Worm (Caenorhabditis elegans) whole organism, early embryonic: Measurements from ENCODE around the gene W01D2.1.

Experiments used
- B0310.2 ChIP-seq: sonication (generic microtip); optimal IDR thresholded peaks from 2 replicates; lab custom pipeline; 2016; ENCODE audit warnings: mild to moderate bottlenecking, missing genetic modification characterization, missing compliant biosample characterization
- scrt-1 ChIP-seq: fragments of 200-800 bp; sonication (Bioruptor generic); IDR thresholded peaks from 2 replicates; pipeline ENCODE4 v1.3.6; 2022; ENCODE audit warnings: missing genetic modification characterization, missing compliant biosample characterization

- TF ChIP-seq scrt-1 (GFP tag; lab: Robert Waterston, UW), result no peak
- no peak for TF ChIP-seq B0310.2 (tag; lab: Kevin White, UChicago)
Observed at ce11 chrII:14814894-14815568, at the start of gene W01D2.1.
